Fruit fly (Drosophila melanogaster): Measurements from ENCODE around the gene Tgs1.

The Tgs1 gene

dm6 chr3R:18244171-18245043 lies 10.9 kb upstream of the Tgs1 start (continued):
- TF ChIP-seq NfI (GFP tag; optimal IDR thresholded peaks at IDR 0.05), result peak; percentile 6
- TF ChIP-seq CG42726 (GFP tag; IDR thresholded peaks at IDR 0.05; ENCODE audit: partially characterized antibody), result peak; percentile 53; the same call in 1 of the 2 replicates
- no peak for TF ChIP-seq Dad (GFP tag; optimal IDR thresholded peaks at IDR 0.05)
- TF ChIP-seq D (optimal IDR thresholded peaks at IDR 0.05), result no peak
- no peak for TF ChIP-seq D (GFP tag; optimal IDR thresholded peaks at IDR 0.05)
- no peak for TF ChIP-seq dmrt11E (tag; optimal IDR thresholded peaks at IDR 0.05)
- no peak for TF ChIP-seq peb (GFP tag; IDR thresholded peaks at IDR 0.05)
- TF ChIP-seq Usf (GFP tag; optimal IDR thresholded peaks at IDR 0.05), result no peak
- TF ChIP-seq zf30C (GFP tag; optimal IDR thresholded peaks at IDR 0.05), result no peak
- TF ChIP-seq zfh2 (GFP tag; optimal IDR thresholded peaks at IDR 0.05), result no peak
- TF ChIP-seq tin (GFP tag; optimal IDR thresholded peaks at IDR 0.05), result no peak
- no peak for TF ChIP-seq CG14710 (tag; optimal IDR thresholded peaks at IDR 0.05)
- no peak for TF ChIP-seq CG16863 (GFP tag; optimal IDR thresholded peaks at IDR 0.05)
- no peak for TF ChIP-seq CG31365 (tag; optimal IDR thresholded peaks at IDR 0.05)
- TF ChIP-seq fu2 (GFP tag; optimal IDR thresholded peaks at IDR 0.05), result no peak
- TF ChIP-seq CG11247 (GFP tag; IDR thresholded peaks at IDR 0.05), result no peak
- TF ChIP-seq da (GFP tag; optimal IDR thresholded peaks at IDR 0.05), result no peak
- no peak for TF ChIP-seq jigr1 (GFP tag; IDR thresholded peaks at IDR 0.05)
- no peak for TF ChIP-seq Doc2 (GFP tag; IDR thresholded peaks at IDR 0.05)
- TF ChIP-seq run (tag; optimal IDR thresholded peaks at IDR 0.05), result no peak
- TF ChIP-seq vfl (GFP tag; optimal IDR thresholded peaks at IDR 0.05), result no peak
- no peak for TF ChIP-seq CG12219 (GFP tag; optimal IDR thresholded peaks at IDR 0.05)
- TF ChIP-seq pfk (GFP tag; optimal IDR thresholded peaks at IDR 0.05), result no peak

DNA sequence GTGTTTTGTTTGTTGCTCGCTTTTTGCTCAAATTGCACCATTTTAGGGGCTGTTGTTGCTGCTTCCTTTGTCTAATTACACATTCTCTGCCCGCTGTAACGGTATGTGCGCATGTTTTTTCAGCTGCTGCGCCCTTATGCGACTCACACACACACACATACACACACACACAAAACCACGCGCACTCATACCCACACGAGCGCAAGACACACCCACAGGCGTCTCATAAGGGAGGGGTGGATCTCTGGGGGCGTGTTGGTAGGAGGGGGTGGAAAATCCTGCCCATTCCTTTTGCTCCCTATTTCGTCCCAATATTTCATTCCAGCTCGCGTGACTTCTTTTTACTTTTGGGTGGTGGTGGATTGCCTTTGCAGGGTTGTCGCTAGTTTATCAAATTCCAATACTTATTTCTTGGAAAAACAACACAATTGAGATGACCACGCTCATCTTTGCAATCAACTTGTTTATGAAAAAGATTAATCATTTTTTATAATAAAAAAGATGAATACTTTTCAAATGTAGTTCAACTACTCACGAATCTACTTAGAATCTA lies 10.2 kb upstream of the Tgs1 start:
- TF ChIP-seq seq (GFP tag; IDR thresholded peaks at IDR 0.05) (peak; percentile 16; the same call in 1 of the 2 replicates), ap (GFP tag; IDR thresholded peaks at IDR 0.05) (peak; percentile 17; the same call in 1 of the 2 replicates), bab2 (GFP tag; optimal IDR thresholded peaks at IDR 0.05) (no peak), lab (GFP tag; optimal IDR thresholded peaks at IDR 0.05) (peak; percentile 32), Ets65A (GFP tag) (peak; percentile 29), Optix (GFP tag; IDR thresholded peaks at IDR 0.05) (no peak), CG18619 (GFP tag; optimal IDR thresholded peaks at IDR 0.05) (no peak), ERR (GFP tag; optimal IDR thresholded peaks at IDR 0.05) (no peak), hkb (optimal IDR thresholded peaks at IDR 0.05) (no peak), hkb (GFP tag; IDR thresholded peaks at IDR 0.05) (peak; percentile 23; the same call in 1 of the 2 replicates), ci (GFP tag; IDR thresholded peaks at IDR 0.05) (0 out of 3 replicates have a peak, but pooled peaks have one; percentile 32), CG16779 (GFP tag; IDR thresholded peaks at IDR 0.05) (0 out of 2 replicates have a peak, but pooled peaks have one; percentile 3), CHES-1-like (GFP tag; optimal IDR thresholded peaks at IDR 0.05) (no peak), sd (tag; optimal IDR thresholded peaks at IDR 0.05) (peak; percentile 67), NC2β (GFP tag; optimal IDR thresholded peaks at IDR 0.05) (no peak), CG32772 (GFP tag; IDR thresholded peaks at IDR 0.05) (no peak), sqz (GFP tag; optimal IDR thresholded peaks at IDR 0.05) (peak; percentile 17), nerfin-2 (GFP tag; IDR thresholded peaks at IDR 0.05; ENCODE audit: partially characterized antibody) (0 out of 2 replicates have a peak, but pooled peaks have one; percentile 14), Ssrp (tag; optimal IDR thresholded peaks at IDR 0.05) (peak; percentile 0), hbn (GFP tag; IDR thresholded peaks at IDR 0.05; ENCODE audit: partially characterized antibody) (no peak), CG11695 (GFP tag; IDR thresholded peaks at IDR 0.05) (0 out of 3 replicates have a peak, but pooled peaks have one; percentile 19), HLHmδ (GFP tag; optimal IDR thresholded peaks at IDR 0.05) (no peak), CG3838 (GFP tag; optimal IDR thresholded peaks at IDR 0.05) (no peak), pros (GFP tag; optimal IDR thresholded peaks at IDR 0.05) (peak; percentile 74), Hr3 (GFP tag; optimal IDR thresholded peaks at IDR 0.05) (no peak), Opbp (GFP tag; IDR thresholded peaks at IDR 0.05; ENCODE audit: partially characterized antibody) (no peak), sob (GFP tag; IDR thresholded peaks at IDR 0.05) (0 out of 2 replicates have a peak, but pooled peaks have one; percentile 6)
